Fruit fly (Drosophila melanogaster) whole organism, embryonic: ENCODE results near the gene CG3149.

Experiments used
- Asciz ChIP-seq: fragments of 200-800 bp; sonication (Bioruptor generic); optimal IDR thresholded peaks from 2 replicates; lab custom pipeline; 2017; ENCODE audit warnings: missing biosample characterization, mild to moderate bottlenecking, missing genetic modification characterization, missing genetic modification reagents
- Atf3 ChIP-seq: fragments of 200-800 bp; sonication (Bioruptor generic); optimal IDR thresholded peaks from 3 replicates; lab custom pipeline; 2016; ENCODE audit warnings: missing biosample characterization, missing genetic modification characterization
- Awh ChIP-seq: fragments of 200-800 bp; sonication (Bioruptor generic); IDR thresholded peaks from 2 replicates; pipeline ENCODE4, ENCODE4 v1.3.6; 2022; ENCODE audit warnings: missing biosample characterization, missing genetic modification characterization
- BEAF-32 ChIP-seq: fragments of 200-800 bp; sonication (Bioruptor generic); optimal IDR thresholded peaks from 3 replicates; lab custom pipeline; 2017; ENCODE audit warnings: missing biosample characterization, missing genetic modification characterization, mild to moderate bottlenecking, moderate library complexity, missing genetic modification reagents
- Bgb ChIP-seq: fragments of 200-800 bp; sonication (Bioruptor generic); IDR thresholded peaks from 2 replicates; pipeline ENCODE4 v1.3.6; 2022; ENCODE audit warnings: missing biosample characterization, missing genetic modification characterization; ENCODE audit not compliant: partially characterized antibody
- BtbVII ChIP-seq: fragments of 200-800 bp; sonication (Bioruptor generic); optimal IDR thresholded peaks from 3 replicates; lab custom pipeline; 2017; ENCODE audit warnings: missing biosample characterization, mild to moderate bottlenecking, missing genetic modification characterization
- CG10209 ChIP-seq: fragments of 200-800 bp; sonication (Bioruptor generic); optimal IDR thresholded peaks from 3 replicates; lab custom pipeline; 2017; ENCODE audit warnings: missing biosample characterization, mild to moderate bottlenecking, missing genetic modification characterization, missing genetic modification reagents
- CG10274 ChIP-seq: fragments of 200-800 bp; sonication (Bioruptor generic); optimal IDR thresholded peaks from 3 replicates; lab custom pipeline; 2017; ENCODE audit warnings: missing biosample characterization, mild to moderate bottlenecking, missing genetic modification characterization
- CG11456 ChIP-seq: fragments of 200-800 bp; sonication (Bioruptor generic); IDR thresholded peaks from 3 replicates; pipeline ENCODE4 v1.3.6; 2022; ENCODE audit warnings: missing biosample characterization, missing genetic modification characterization
- CG13296 ChIP-seq: fragments of 200-800 bp; sonication (Bioruptor generic); optimal IDR thresholded peaks from 3 replicates; lab custom pipeline; 2018; ENCODE audit warnings: missing biosample characterization, mild to moderate bottlenecking, missing genetic modification characterization
- CG14050 ChIP-seq: fragments of 200-800 bp; sonication (Bioruptor generic); IDR thresholded peaks from 3 replicates; pipeline ENCODE4 v1.3.6; 2022; ENCODE audit warnings: missing biosample characterization, missing genetic modification characterization
- CG16779 ChIP-seq: fragments of 200-800 bp; sonication (Bioruptor generic); IDR thresholded peaks from 2 replicates; pipeline ENCODE4 v1.3.6; 2022; ENCODE audit warnings: missing biosample characterization, missing genetic modification characterization
- CG16815 ChIP-seq: fragments of 200-800 bp; sonication (Bioruptor generic); optimal IDR thresholded peaks from 3 replicates; lab custom pipeline; 2017; ENCODE audit warnings: missing biosample characterization, mild to moderate bottlenecking, missing genetic modification characterization
- CG17186 ChIP-seq: fragments of 200-800 bp; sonication (Bioruptor generic); optimal IDR thresholded peaks from 3 replicates; lab custom pipeline; 2017; ENCODE audit warnings: missing biosample characterization, missing genetic modification reagents, missing genetic modification characterization
- CG30431 ChIP-seq: fragments of 200-800 bp; sonication (Bioruptor generic); optimal IDR thresholded peaks from 2 replicates; lab custom pipeline; 2017; ENCODE audit warnings: missing biosample characterization, missing genetic modification characterization
- CG34376 ChIP-seq: fragments of 200-800 bp; sonication (Bioruptor generic); optimal IDR thresholded peaks from 2 replicates; lab custom pipeline; 2018; ENCODE audit warnings: missing biosample characterization, mild to moderate bottlenecking, missing genetic modification characterization
- CG34422 ChIP-seq: fragments of 200-800 bp; sonication (Bioruptor generic); IDR thresholded peaks from 3 replicates; pipeline ENCODE4 v1.3.6; 2022; ENCODE audit warnings: missing biosample characterization, missing genetic modification characterization
- CG42726 ChIP-seq: fragments of 200-800 bp; sonication (Bioruptor generic); IDR thresholded peaks from 2 replicates; pipeline ENCODE4 v1.3.6; 2022; ENCODE audit warnings: missing biosample characterization, missing genetic modification characterization; ENCODE audit not compliant: partially characterized antibody
- CG4707 ChIP-seq: fragments of 200-800 bp; sonication (Bioruptor generic); optimal IDR thresholded peaks from 2 replicates; lab custom pipeline; 2018; ENCODE audit warnings: missing biosample characterization, mild to moderate bottlenecking, missing genetic modification characterization, moderate library complexity
- CG6765 ChIP-seq: fragments of 200-800 bp; sonication (Bioruptor generic); optimal IDR thresholded peaks from 3 replicates; lab custom pipeline; 2017; ENCODE audit warnings: missing biosample characterization, mild to moderate bottlenecking, missing genetic modification characterization
- CG7372 ChIP-seq: fragments of 200-800 bp; sonication (Bioruptor generic); IDR thresholded peaks from 2 replicates; pipeline ENCODE4 v1.3.6; 2022; ENCODE audit warnings: missing biosample characterization, missing genetic modification characterization
- CG7928 ChIP-seq: fragments of 200-800 bp; sonication (Bioruptor generic); optimal IDR thresholded peaks from 2 replicates; lab custom pipeline; 2017; ENCODE audit warnings: missing biosample characterization, mild to moderate bottlenecking, missing genetic modification characterization
- CG9609 ChIP-seq: fragments of 200-800 bp; sonication (Bioruptor generic); optimal IDR thresholded peaks from 3 replicates; lab custom pipeline; 2016; ENCODE audit warnings: missing biosample characterization, missing genetic modification characterization
- CG9797 ChIP-seq: fragments of 200-800 bp; sonication (Bioruptor generic); optimal IDR thresholded peaks from 3 replicates; lab custom pipeline; 2018; ENCODE audit warnings: missing biosample characterization, mild to moderate bottlenecking, missing genetic modification characterization
- HLH4C ChIP-seq: fragments of 200-800 bp; sonication (Bioruptor generic); IDR thresholded peaks from 3 replicates; pipeline ENCODE4 v1.3.6; 2022; ENCODE audit warnings: missing biosample characterization, missing genetic modification characterization; ENCODE audit not compliant: partially characterized antibody
- Hand ChIP-seq: fragments of 200-800 bp; sonication (Bioruptor generic); optimal IDR thresholded peaks from 2 replicates; lab custom pipeline; 2017; ENCODE audit warnings: mild to moderate bottlenecking, missing biosample characterization, missing genetic modification reagents, missing genetic modification characterization
- Hr51 ChIP-seq, 2 experiments: fragments of 200-800 bp; sonication (Bioruptor generic); optimal IDR thresholded peaks; 2 replicates in 1 of 2; 3 replicates in 1 of 2; lab custom pipeline; 2016 to 2018; ENCODE audit warnings: missing biosample characterization in 2 of 2, missing genetic modification characterization in 2 of 2, mild to moderate bottlenecking in 1 of 2, moderate library complexity in 1 of 2
- Mrtf ChIP-seq: fragments of 200-800 bp; sonication (Bioruptor generic); IDR thresholded peaks from 3 replicates; pipeline ENCODE4 v1.3.6; 2022; ENCODE audit warnings: missing biosample characterization, missing genetic modification characterization
- NC2α ChIP-seq: fragments of 200-800 bp; sonication (Bioruptor generic); optimal IDR thresholded peaks from 2 replicates; lab custom pipeline; 2016; ENCODE audit warnings: missing biosample characterization, missing genetic modification characterization
- TFAM ChIP-seq: fragments of 200-800 bp; sonication (Bioruptor generic); optimal IDR thresholded peaks from 2 replicates; lab custom pipeline; 2017; ENCODE audit warnings: missing biosample characterization, missing genetic modification characterization, inconsistent platforms
- amos ChIP-seq: fragments of 200-800 bp; sonication (Bioruptor generic); IDR thresholded peaks from 2 replicates; pipeline ENCODE4 v1.3.6; 2022; ENCODE audit warnings: missing biosample characterization, missing genetic modification characterization; ENCODE audit not compliant: partially characterized antibody
- aop ChIP-seq: fragments of 200-800 bp; sonication (Bioruptor generic); IDR thresholded peaks from 2 replicates; pipeline ENCODE4 v1.3.6; 2022; ENCODE audit warnings: missing biosample characterization, missing genetic modification characterization
- bowl ChIP-seq: fragments of 200-800 bp; sonication (Bioruptor generic); IDR thresholded peaks from 2 replicates; pipeline ENCODE4 v1.3.6; 2022; ENCODE audit warnings: missing biosample characterization, missing genetic modification characterization
- dan ChIP-seq: fragments of 200-800 bp; sonication (Bioruptor generic); IDR thresholded peaks from 2 replicates; pipeline ENCODE4 v1.3.6; 2022; ENCODE audit warnings: missing biosample characterization, missing genetic modification characterization
- eve ChIP-seq, 2 experiments: fragments of >200 bp; optimal IDR thresholded peaks; 2 replicates each; lab custom pipeline; 2017; ENCODE audit warnings: missing biosample characterization in 2 of 2, missing genetic modification characterization in 2 of 2
- gfzf ChIP-seq: fragments of 200-800 bp; sonication (Bioruptor generic); optimal IDR thresholded peaks from 2 replicates; lab custom pipeline; 2016; ENCODE audit warnings: missing biosample characterization, mild to moderate bottlenecking, missing genetic modification characterization, moderate library complexity
- h ChIP-seq: fragments of >200 bp; optimal IDR thresholded peaks from 2 replicates; lab custom pipeline; 2017
- hth ChIP-seq: fragments of >200 bp; optimal IDR thresholded peaks from 2 replicates; lab custom pipeline; 2017; ENCODE audit warnings: inconsistent platforms
- nau ChIP-seq: fragments of 200-800 bp; sonication (Bioruptor generic); optimal IDR thresholded peaks from 3 replicates; lab custom pipeline; 2017; ENCODE audit warnings: missing biosample characterization, mild to moderate bottlenecking, missing genetic modification characterization, missing genetic modification reagents
- onecut ChIP-seq: fragments of 200-800 bp; sonication (Bioruptor generic); IDR thresholded peaks from 2 replicates; pipeline ENCODE4 v1.3.6; 2022; ENCODE audit warnings: missing biosample characterization, missing genetic modification characterization
- org-1 ChIP-seq: fragments of 200-800 bp; sonication (Bioruptor generic); optimal IDR thresholded peaks from 2 replicates; lab custom pipeline; 2017; ENCODE audit warnings: missing biosample characterization, missing genetic modification characterization
- pan ChIP-seq, 4 experiments: fragments of >200 bp in 3 of 4; fragments of 200-800 bp in 1 of 4; sonication (Bioruptor generic) in 1 of 4; optimal IDR thresholded peaks in 3 of 4; IDR thresholded peaks in 1 of 4; 2 replicates each; pipeline versions ENCODE4 v1.3.6 to Lab custom; 2017 to 2022; ENCODE audit warnings: missing biosample characterization in 2 of 4, missing genetic modification characterization in 2 of 4, mixed read lengths in 1 of 4
- sisA ChIP-seq: fragments of 200-800 bp; sonication (Bioruptor generic); IDR thresholded peaks from 2 replicates; pipeline ENCODE4 v1.3.6; 2022; ENCODE audit warnings: missing biosample characterization, missing genetic modification characterization
- so ChIP-seq: fragments of 200-800 bp; sonication (Bioruptor generic); IDR thresholded peaks from 3 replicates; pipeline ENCODE4 v1.3.6; 2022; ENCODE audit warnings: missing biosample characterization, missing genetic modification characterization
- sqz ChIP-seq: fragments of 200-800 bp; sonication (Bioruptor generic); optimal IDR thresholded peaks from 3 replicates; lab custom pipeline; 2018; ENCODE audit warnings: missing biosample characterization, mild to moderate bottlenecking, missing genetic modification characterization
- stwl ChIP-seq: fragments of 200-800 bp; sonication (Bioruptor generic); optimal IDR thresholded peaks from 3 replicates; lab custom pipeline; 2018; ENCODE audit warnings: missing biosample characterization, mild to moderate bottlenecking, missing genetic modification characterization, moderate library complexity
- trem ChIP-seq: fragments of 200-800 bp; optimal IDR thresholded peaks from 3 replicates; lab custom pipeline; 2019; ENCODE audit warnings: missing biosample characterization, mild to moderate bottlenecking, missing genetic modification characterization, moderate library complexity
- vnd ChIP-seq: fragments of 200-800 bp; sonication (Bioruptor generic); IDR thresholded peaks from 3 replicates; pipeline ENCODE4 v1.3.6; 2022; ENCODE audit warnings: missing biosample characterization, missing genetic modification characterization; ENCODE audit not compliant: partially characterized antibody
- wdn ChIP-seq: fragments of 200-800 bp; sonication (Bioruptor generic); IDR thresholded peaks from 2 replicates; pipeline ENCODE4 v1.3.6; 2022; ENCODE audit warnings: missing biosample characterization, missing genetic modification characterization
- wek ChIP-seq: fragments of 200-800 bp; sonication (Bioruptor generic); optimal IDR thresholded peaks from 3 replicates; lab custom pipeline; 2018; ENCODE audit warnings: missing biosample characterization, mild to moderate bottlenecking, missing genetic modification characterization, moderate library complexity
- zen ChIP-seq: fragments of 200-800 bp; sonication (Bioruptor generic); optimal IDR thresholded peaks from 3 replicates; lab custom pipeline; 2018; ENCODE audit warnings: missing biosample characterization, mild to moderate bottlenecking, missing genetic modification characterization, moderate library complexity

Gene CG3149

DNA sequence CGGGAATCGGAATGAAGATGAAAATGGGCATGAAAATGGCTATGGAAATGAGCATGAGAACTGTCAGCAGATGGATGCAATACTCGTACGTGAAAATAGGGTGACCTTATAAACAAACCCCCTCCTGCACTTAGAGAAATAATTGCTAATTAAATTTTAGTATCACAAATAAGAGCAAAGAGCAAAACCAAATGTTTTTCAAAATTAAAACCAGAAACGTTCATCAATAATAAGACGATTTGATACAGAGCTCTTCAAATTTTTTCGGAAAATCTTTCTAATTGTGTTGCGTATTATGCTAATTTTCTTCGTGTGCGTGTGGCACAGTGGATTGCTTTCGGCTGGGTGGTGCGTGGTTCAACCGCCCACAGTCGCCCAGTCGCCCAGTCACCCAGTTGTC is 48.8 kb downstream of the CG3149 start (continued):
- TF ChIP-seq CG10209 (GFP tag; lab: Kevin White, UChicago) (no peak), CG7372 (GFP tag; lab: Robert Waterston, UW) (no peak), vnd (GFP tag; lab: Robert Waterston, UW) (no peak), CG4707 (GFP tag; lab: Kevin White, UChicago) (no peak), Bgb (GFP tag; lab: Robert Waterston, UW) (no peak), wdn (GFP tag; lab: Robert Waterston, UW) (no peak), CG7928 (GFP tag; lab: Kevin White, UChicago) (no peak), TFAM (GFP tag; lab: Kevin White, UChicago) (no peak), CG10274 (no peak), BtbVII (GFP tag; lab: Kevin White, UChicago) (no peak), eve (GFP tag; optimal IDR thresholded peaks at IDR 0.05; lab: Kevin White, UChicago) (peak in 1 of 2 experiments; percentile 18), CG34376 (GFP tag; lab: Kevin White, UChicago) (no peak), h (lab: Kevin White, UChicago) (no peak), CG11456 (GFP tag; lab: Robert Waterston, UW) (no peak), CG16815 (GFP tag; lab: Kevin White, UChicago) (no peak), org-1 (GFP tag; lab: Kevin White, UChicago) (peak; percentile 1), sisA (GFP tag; lab: Robert Waterston, UW) (no peak), Awh (no peak), so (no peak), sqz (GFP tag; lab: Kevin White, UChicago) (no peak), dan (GFP tag; lab: Robert Waterston, UW) (no peak), stwl (tag; lab: Kevin White, UChicago) (no peak), CG14050 (GFP tag; lab: Robert Waterston, UW) (no peak), CG16779 (GFP tag; lab: Robert Waterston, UW) (no peak), CG30431 (GFP tag; lab: Kevin White, UChicago) (no peak), gfzf (GFP tag; lab: Kevin White, UChicago) (no peak), CG9797 (no peak), hth (lab: Kevin White, UChicago) (no peak), amos (GFP tag; lab: Robert Waterston, UW) (no peak), Hr51 (GFP tag; optimal IDR thresholded peaks at IDR 0.05; lab: Kevin White, UChicago) (peak in 1 of 2 experiments; percentile 4), CG6765 (GFP tag; lab: Kevin White, UChicago) (no peak), CG9609 (GFP tag; lab: Kevin White, UChicago) (no peak), CG17186 (GFP tag; lab: Kevin White, UChicago) (no peak), bowl (GFP tag; lab: Robert Waterston, UW) (no peak), aop (no peak), onecut (GFP tag; lab: Robert Waterston, UW) (no peak), CG34422 (no peak), HLH4C (GFP tag; lab: Robert Waterston, UW) (no peak), pan (optimal IDR thresholded peaks at IDR 0.05; lab: Kevin White, UChicago) (no peak), pan (GFP tag; optimal IDR thresholded peaks at IDR 0.05 in 1 of 2, IDR thresholded peaks at IDR 0.05 in 1 of 2) (no peak), Mrtf (no peak), zen (tag; lab: Kevin White, UChicago) (no peak), Atf3 (GFP tag; lab: Kevin White, UChicago) (no peak), CG13296 (GFP tag; lab: Kevin White, UChicago) (no peak), CG42726 (no peak), Hand (GFP tag; lab: Kevin White, UChicago) (no peak), trem (tag; lab: Kevin White, UChicago) (no peak), NC2α (GFP tag; lab: Kevin White, UChicago) (no peak), BEAF-32 (no peak), wek (GFP tag; lab: Kevin White, UChicago) (no peak), nau (GFP tag; lab: Kevin White, UChicago) (no peak), Asciz (GFP tag; lab: Kevin White, UChicago) (no peak)
